Worm (Caenorhabditis elegans): ENCODE results near the gene F08C6.18.

- TF ChIP-seq dve-1 (tag; optimal IDR thresholded peaks at IDR 0.05; ENCODE audit: insufficient read depth) (no peak), mep-1 (tag; optimal IDR thresholded peaks at IDR 0.05) (no peak), nhr-237 (tag; optimal IDR thresholded peaks at IDR 0.05) (no peak)
Observed at ce11 chrX:7546509-7546908, 26.9 kb downstream of the F08C6.18 start, which contains the start of gene col-174.

All from whole organism, L4 larva.